Worm (Caenorhabditis elegans): ENCODE measurements around the gene C05E4.12.

- no peak for TF ChIP-seq ama-1 (optimal IDR thresholded peaks at IDR 0.05)
- no peak for TF ChIP-seq flt-1 (GFP tag; IDR thresholded peaks at IDR 0.05)
- TF ChIP-seq tbx-11 (GFP tag; IDR thresholded peaks at IDR 0.05) = no peak
- TF ChIP-seq B0310.2 (tag; optimal IDR thresholded peaks at IDR 0.05) = no peak
- TF ChIP-seq hmbx-1 (tag; optimal IDR thresholded peaks at IDR 0.05) = no peak
- TF ChIP-seq tbx-37 (GFP tag; conservative IDR thresholded peaks at IDR 0.05) = no peak
- TF ChIP-seq hnd-1 (tag; optimal IDR thresholded peaks at IDR 0.05) = no peak
- TF ChIP-seq ets-7 (tag; optimal IDR thresholded peaks at IDR 0.05) = no peak
- TF ChIP-seq F13C5.2 (tag; optimal IDR thresholded peaks at IDR 0.05) = no peak
- no peak for TF ChIP-seq sea-1 (GFP tag; conservative IDR thresholded peaks at IDR 0.05)
- TF ChIP-seq scrt-1 (GFP tag; IDR thresholded peaks at IDR 0.05) = no peak
Measured at ce11 chrV:712882-713281, 48.9 kb downstream of the C05E4.12 start, which contains the start of gene cyp-33C11.

Measured in whole organism, early embryonic.